Fruit fly (Drosophila melanogaster) whole organism, adult: ENCODE measurements around the gene CG42751.

Experiments
- CG11617 ChIP-seq: fragments of 200-800 bp; sonication (Bioruptor generic); optimal IDR thresholded peaks from 2 replicates; lab custom pipeline; 2017; ENCODE audit warnings: mild to moderate bottlenecking, missing biosample characterization, missing genetic modification reagents, missing genetic modification characterization
- CG12768 ChIP-seq: fragments of 200-800 bp; sonication (Bioruptor generic); optimal IDR thresholded peaks from 2 replicates; lab custom pipeline; 2017; ENCODE audit warnings: missing biosample characterization, missing genetic modification characterization, mild to moderate bottlenecking, moderate library complexity, missing genetic modification reagents
- CG14711 ChIP-seq: fragments of 200-800 bp; sonication (Bioruptor generic); optimal IDR thresholded peaks from 2 replicates; lab custom pipeline; 2018; ENCODE audit warnings: missing biosample characterization, mild to moderate bottlenecking, missing genetic modification characterization, moderate library complexity
- CG1620 ChIP-seq: fragments of 200-800 bp; sonication (Bioruptor generic); optimal IDR thresholded peaks from 2 replicates; lab custom pipeline; 2016; ENCODE audit warnings: missing biosample characterization, missing genetic modification characterization
- CG33017 ChIP-seq: fragments of 200-800 bp; sonication (Bioruptor generic); optimal IDR thresholded peaks from 2 replicates; lab custom pipeline; 2018; ENCODE audit warnings: missing biosample characterization, mild to moderate bottlenecking, missing genetic modification characterization, moderate library complexity
- CG5204 ChIP-seq: fragments of 200-800 bp; sonication (Bioruptor generic); optimal IDR thresholded peaks from 2 replicates; lab custom pipeline; 2016; ENCODE audit warnings: missing biosample characterization, missing genetic modification characterization
- CG7045 ChIP-seq: fragments of 200-800 bp; sonication (Bioruptor generic); optimal IDR thresholded peaks from 2 replicates; lab custom pipeline; 2017; ENCODE audit warnings: missing biosample characterization, mild to moderate bottlenecking, missing genetic modification characterization
- CG7101 ChIP-seq: fragments of 200-800 bp; sonication (Bioruptor generic); optimal IDR thresholded peaks from 2 replicates; lab custom pipeline; 2018; ENCODE audit warnings: missing biosample characterization, mild to moderate bottlenecking, missing genetic modification characterization, moderate library complexity
- Clk ChIP-seq: fragments of 200-800 bp; sonication (Bioruptor generic); optimal IDR thresholded peaks from 2 replicates; lab custom pipeline; 2017; ENCODE audit warnings: missing biosample characterization, missing genetic modification characterization
- Crg-1 ChIP-seq: fragments of 200-800 bp; sonication (Bioruptor generic); optimal IDR thresholded peaks from 2 replicates; lab custom pipeline; 2016; ENCODE audit warnings: missing biosample characterization, missing genetic modification characterization
- Hr96 ChIP-seq: fragments of 200-800 bp; sonication (Bioruptor generic); optimal IDR thresholded peaks from 2 replicates; lab custom pipeline; 2016; ENCODE audit warnings: missing biosample characterization, missing genetic modification characterization
- Mnt ChIP-seq: fragments of 200-800 bp; sonication (Bioruptor generic); optimal IDR thresholded peaks from 2 replicates; lab custom pipeline; 2016; ENCODE audit warnings: missing biosample characterization, mild to moderate bottlenecking, missing genetic modification characterization
- bab1 ChIP-seq: fragments of 200-800 bp; sonication (Bioruptor generic); optimal IDR thresholded peaks from 3 replicates; lab custom pipeline; 2019; ENCODE audit warnings: missing biosample characterization, mild to moderate bottlenecking, missing genetic modification characterization, moderate library complexity
- cic ChIP-seq: fragments of 200-800 bp; sonication (Bioruptor generic); optimal IDR thresholded peaks from 2 replicates; lab custom pipeline; 2017; ENCODE audit warnings: missing biosample characterization, mild to moderate bottlenecking, missing genetic modification characterization, moderate library complexity
- cnc ChIP-seq, 2 experiments: fragments of >200 bp; optimal IDR thresholded peaks; 2 replicates each; lab custom pipeline; 2017
- kay ChIP-seq: fragments of 200-800 bp; sonication (Bioruptor generic); peaks from one replicate; lab custom pipeline; 2016; ENCODE audit warnings: missing biosample characterization, missing genetic modification characterization, borderline replicate concordance
- ovo ChIP-seq: fragments of 200-800 bp; sonication (Bioruptor generic); optimal IDR thresholded peaks from 2 replicates; lab custom pipeline; 2016; ENCODE audit warnings: missing biosample characterization, missing genetic modification characterization
- pad ChIP-seq: fragments of 200-800 bp; sonication (Bioruptor generic); optimal IDR thresholded peaks from 3 replicates; lab custom pipeline; 2017; ENCODE audit warnings: missing biosample characterization, missing genetic modification characterization, mild to moderate bottlenecking, moderate library complexity, missing genetic modification reagents
- tj ChIP-seq: fragments of 200-800 bp; sonication (Bioruptor generic); optimal IDR thresholded peaks from 3 replicates; lab custom pipeline; 2017; ENCODE audit warnings: missing biosample characterization, mild to moderate bottlenecking, missing genetic modification characterization, moderate library complexity
- toe ChIP-seq: fragments of 200-800 bp; sonication (Bioruptor generic); optimal IDR thresholded peaks from 2 replicates; lab custom pipeline; 2016; ENCODE audit warnings: missing biosample characterization, missing genetic modification characterization

The CG42751 gene

dm6 chr2L:11839612-11840011 lies 13.6 kb upstream of the CG42751 start, which contains the start of gene Sfp33A3:
Sfp33A3 (plus strand) TSS chr2L:11839912.
- TF ChIP-seq CG11617 (GFP tag; lab: Kevin White, UChicago): no peak
- TF ChIP-seq CG1620: no peak
- TF ChIP-seq CG7045 (GFP tag; lab: Kevin White, UChicago): no peak
- TF ChIP-seq CG7101 (tag; lab: Kevin White, UChicago): no peak
- TF ChIP-seq pad (GFP tag; lab: Kevin White, UChicago): no peak
- TF ChIP-seq bab1 (GFP tag; lab: Kevin White, UChicago): no peak
- TF ChIP-seq tj (GFP tag; lab: Kevin White, UChicago): no peak
- TF ChIP-seq CG12768 (GFP tag; lab: Kevin White, UChicago): no peak
- no peak for TF ChIP-seq Clk (GFP tag; lab: Kevin White, UChicago)
- no peak for TF ChIP-seq cnc (optimal IDR thresholded peaks at IDR 0.05; lab: Kevin White, UChicago)
- TF ChIP-seq CG5204: no peak
- no peak for TF ChIP-seq cic
- no peak for TF ChIP-seq Mnt (GFP tag; lab: Kevin White, UChicago)
- no peak for TF ChIP-seq toe (GFP tag; lab: Kevin White, UChicago)
- no peak for TF ChIP-seq kay
- no peak for TF ChIP-seq CG14711

dm6 chr2L:11840391-11840790 lies 12.8 kb upstream of the CG42751 start, which contains the start of gene CG31704:
CG31704 (plus strand) TSS chr2L:11840691.
- no peak for TF ChIP-seq CG1620
- no peak for TF ChIP-seq CG14711
- TF ChIP-seq Crg-1: no peak
- no peak for TF ChIP-seq kay
- TF ChIP-seq pad (GFP tag; lab: Kevin White, UChicago): no peak
- no peak for TF ChIP-seq CG33017 (tag; lab: Kevin White, UChicago)
- TF ChIP-seq toe (GFP tag; lab: Kevin White, UChicago): no peak

- TF ChIP-seq bab1 (GFP tag; lab: Kevin White, UChicago) (no peak), cnc (optimal IDR thresholded peaks at IDR 0.05; lab: Kevin White, UChicago) (no peak), pad (GFP tag; lab: Kevin White, UChicago) (no peak), tj (GFP tag; lab: Kevin White, UChicago) (no peak), Clk (GFP tag; lab: Kevin White, UChicago) (no peak), cic (no peak), Hr96 (GFP tag; lab: Kevin White, UChicago) (peak; percentile 4), kay (peak; percentile 95), CG12768 (GFP tag; lab: Kevin White, UChicago) (peak; percentile 32), CG33017 (tag; lab: Kevin White, UChicago) (peak; percentile 45), CG7045 (GFP tag; lab: Kevin White, UChicago) (peak; percentile 6), Mnt (GFP tag; lab: Kevin White, UChicago) (no peak), toe (GFP tag; lab: Kevin White, UChicago) (no peak), CG11617 (GFP tag; lab: Kevin White, UChicago) (no peak), ovo (no peak), CG5204 (peak; percentile 32)
Observed at dm6 chr2L:11841538-11841937, 11.7 kb upstream of the CG42751 start.

- TF ChIP-seq CG14711: no peak
- no peak for TF ChIP-seq bab1 (GFP tag; lab: Kevin White, UChicago)
- TF ChIP-seq Hr96 (GFP tag; lab: Kevin White, UChicago): no peak
- TF ChIP-seq Clk (GFP tag; lab: Kevin White, UChicago): no peak
- TF ChIP-seq Crg-1: no peak
- TF ChIP-seq kay: peak; percentile 98
- TF ChIP-seq tj (GFP tag; lab: Kevin White, UChicago): peak; percentile 2
- TF ChIP-seq CG7045 (GFP tag; lab: Kevin White, UChicago): no peak
- TF ChIP-seq CG12768 (GFP tag; lab: Kevin White, UChicago): no peak
- TF ChIP-seq cnc (optimal IDR thresholded peaks at IDR 0.05; lab: Kevin White, UChicago): no peak
- TF ChIP-seq cic: peak; percentile 74
Observed at dm6 chr2L:11842291-11843187, 10.7 kb upstream of the CG42751 start, which contains the start of the genes CG44008, CG14933, CG46426 and CG42486. CG44008 (minus strand) TSS chr2L:11842445. CG14933 (plus strand) TSS chr2L:11842828. CG46426 (plus strand) TSS chr2L:11842828. CG42486 (plus strand) TSS chr2L:11843137.

DNA sequence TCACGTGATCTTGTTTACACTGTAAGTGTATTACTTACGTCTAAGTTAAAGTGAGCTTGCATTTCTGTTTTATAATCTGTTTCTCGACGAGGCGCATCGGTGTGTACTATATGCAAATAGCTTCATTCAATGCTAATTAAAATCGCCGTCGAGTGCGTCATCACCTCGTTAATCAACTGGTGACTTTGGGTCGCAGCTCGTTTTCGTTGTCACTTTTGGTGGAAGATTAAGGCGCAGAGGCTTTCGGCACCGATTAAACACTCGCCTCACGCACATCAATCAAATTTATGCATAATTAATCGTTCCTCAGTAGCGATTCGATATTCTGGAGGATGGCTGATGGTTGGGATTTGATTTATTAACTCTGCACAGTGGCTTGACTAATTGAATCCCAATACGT lies 9.0 kb upstream of the CG42751 start:
- TF ChIP-seq cic: peak; percentile 90
- peak; percentile 10 for TF ChIP-seq CG33017 (tag; lab: Kevin White, UChicago)
- peak; percentile 95 for TF ChIP-seq kay
- no peak for TF ChIP-seq CG14711
- TF ChIP-seq CG12768 (GFP tag; lab: Kevin White, UChicago): peak; percentile 4

DNA sequence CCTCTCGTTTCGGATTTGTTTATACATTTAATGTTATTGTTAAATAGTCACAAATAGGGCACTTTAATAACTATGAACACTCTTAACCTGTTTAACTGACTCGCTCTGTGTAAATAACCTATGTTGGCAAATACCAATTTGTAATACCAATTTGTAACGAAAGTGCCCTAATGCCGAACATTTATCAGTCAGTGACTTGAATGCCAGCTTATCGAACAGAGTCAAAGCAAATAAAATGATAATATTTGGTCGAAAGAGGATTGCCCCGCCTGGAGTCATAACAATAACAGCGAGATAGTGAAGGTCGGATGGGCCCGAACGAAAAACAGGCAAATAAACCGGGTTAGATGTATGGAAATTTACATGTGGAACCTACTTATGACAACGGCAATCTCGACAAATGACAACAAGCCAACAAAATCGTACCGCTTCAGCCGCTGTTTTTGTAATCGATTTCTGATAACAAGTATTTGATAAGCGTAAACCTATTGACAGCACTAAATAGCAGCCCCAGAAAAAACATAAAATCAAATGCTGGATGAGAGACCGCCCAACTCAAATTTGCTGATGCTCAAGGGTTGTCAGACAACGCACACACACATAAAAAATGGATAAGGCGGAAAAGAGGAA lies 8.0 kb upstream of the CG42751 start:
- peak; percentile 8 for TF ChIP-seq CG7101 (tag; lab: Kevin White, UChicago)
- peak; percentile 24 for TF ChIP-seq CG7045 (GFP tag; lab: Kevin White, UChicago)
- TF ChIP-seq cic: peak; percentile 53
- TF ChIP-seq Mnt (GFP tag; lab: Kevin White, UChicago): no peak
- peak; percentile 92 for TF ChIP-seq kay
- no peak for TF ChIP-seq bab1 (GFP tag; lab: Kevin White, UChicago)
- TF ChIP-seq ovo: no peak
- no peak for TF ChIP-seq CG1620
- peak; percentile 22 for TF ChIP-seq Clk (GFP tag; lab: Kevin White, UChicago)
- no peak for TF ChIP-seq Crg-1
- peak; percentile 7 for TF ChIP-seq tj (GFP tag; lab: Kevin White, UChicago)
